Worm (Caenorhabditis elegans): ENCODE measurements around the gene bckd-1A.

Gene bckd-1A

DNA sequence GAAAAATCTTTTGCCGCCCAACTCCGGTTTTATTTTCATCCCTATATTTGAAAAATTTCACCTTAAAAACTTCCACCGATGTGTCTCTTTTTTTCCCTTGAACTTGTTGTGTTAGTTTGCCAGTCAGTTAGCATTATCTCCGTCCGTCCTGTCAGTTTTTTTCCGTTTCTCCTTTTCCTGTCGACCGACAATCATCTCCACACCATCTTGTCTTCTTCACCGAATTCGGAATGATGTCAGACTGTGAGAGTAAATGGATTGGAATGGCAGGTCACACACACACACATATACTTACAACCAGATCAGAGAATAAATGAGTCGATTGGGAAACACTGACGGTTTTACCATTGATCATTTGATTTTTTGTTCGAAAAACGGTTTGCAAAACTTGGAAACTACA is 39.6 kb upstream of the bckd-1A start:
- TF ChIP-seq lin-39 (tag; optimal IDR thresholded peaks at IDR 0.05) (no peak), egl-5 (tag; optimal IDR thresholded peaks at IDR 0.05) (no peak), nhr-23 (tag; optimal IDR thresholded peaks at IDR 0.05) (peak; percentile 74), unc-62 (GFP tag; optimal IDR thresholded peaks at IDR 0.05) (peak; percentile 4), pqm-1 (tag; optimal IDR thresholded peaks at IDR 0.05) (no peak), elt-2 (tag; optimal IDR thresholded peaks at IDR 0.05) (no peak), snpc-4 (tag; optimal IDR thresholded peaks at IDR 0.05) (no peak), nhr-11 (tag; optimal IDR thresholded peaks at IDR 0.05) (no peak), fkh-2 (tag; optimal IDR thresholded peaks at IDR 0.05) (no peak), nhr-12 (tag; optimal IDR thresholded peaks at IDR 0.05) (no peak), nhr-25 (tag; optimal IDR thresholded peaks at IDR 0.05) (no peak)

DNA sequence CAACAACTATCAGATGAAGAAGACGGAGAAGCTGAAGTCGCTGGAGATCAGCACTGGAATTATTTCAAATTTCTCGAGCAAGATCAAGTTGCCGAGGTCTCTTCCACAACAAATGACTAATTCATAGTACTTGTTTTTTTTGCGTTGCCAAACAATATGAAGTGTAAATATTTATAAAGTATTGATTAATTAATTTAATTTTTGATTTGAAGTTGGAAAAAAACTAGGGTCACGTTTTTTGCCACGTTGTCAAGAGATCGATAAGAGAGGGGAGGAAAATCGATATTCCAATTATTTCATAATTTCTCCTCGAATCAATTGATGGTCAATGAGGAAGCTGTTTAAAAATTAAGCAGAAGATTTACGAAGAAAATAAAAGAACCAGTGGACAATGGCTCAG is 32.9 kb upstream of the bckd-1A start, which contains the start of gene snf-7:
Gene snf-7, plus strand, starts transcription at position 301 of the 400 bp plus-strand sequence.
- TF ChIP-seq jun-1 (tag; optimal IDR thresholded peaks at IDR 0.05) (no peak), elt-2 (tag; optimal IDR thresholded peaks at IDR 0.05) (no peak), ZK546.5 (tag; optimal IDR thresholded peaks at IDR 0.05) (no peak), unc-39 (tag; optimal IDR thresholded peaks at IDR 0.05) (no peak), nhr-43 (tag; optimal IDR thresholded peaks at IDR 0.05; ENCODE audit: poor library complexity, severe bottlenecking) (no peak), nfya-1 (tag; optimal IDR thresholded peaks at IDR 0.05; ENCODE audit: insufficient read depth) (no peak), elt-1 (tag; optimal IDR thresholded peaks at IDR 0.05) (no peak), egl-5 (tag; optimal IDR thresholded peaks at IDR 0.05) (no peak), nhr-25 (tag; optimal IDR thresholded peaks at IDR 0.05) (no peak), nhr-23 (tag; optimal IDR thresholded peaks at IDR 0.05) (no peak), ztf-4 (tag; optimal IDR thresholded peaks at IDR 0.05) (no peak), eor-1 (tag; optimal IDR thresholded peaks at IDR 0.05) (no peak), fkh-10 (GFP tag; optimal IDR thresholded peaks at IDR 0.05) (no peak), fos-1 (tag; optimal IDR thresholded peaks at IDR 0.05) (no peak), daf-12 (tag; optimal IDR thresholded peaks at IDR 0.05) (no peak)

DNA sequence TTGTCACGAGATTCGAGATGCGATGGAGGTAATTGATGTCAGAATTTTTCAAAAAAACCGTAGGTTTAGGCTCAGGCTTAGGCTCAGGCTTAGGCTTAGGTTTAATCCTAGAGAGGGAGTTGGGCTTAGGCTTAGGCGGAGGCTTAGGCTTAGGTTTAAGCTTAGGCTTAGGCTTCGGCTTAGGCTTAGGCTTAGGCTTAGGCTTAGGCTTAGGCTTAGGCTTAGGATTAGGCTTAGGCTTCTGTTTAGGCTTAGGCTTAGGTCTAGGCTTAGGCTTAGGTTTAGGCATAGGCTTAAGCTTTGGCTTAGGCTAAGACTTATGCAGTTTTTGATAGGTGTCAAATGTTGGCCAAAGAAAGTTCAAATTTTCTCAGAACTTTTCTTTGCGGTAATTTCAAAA is 32.0 kb upstream of the bckd-1A start:
- TF ChIP-seq nhr-77 (tag; optimal IDR thresholded peaks at IDR 0.05) (no peak), nhr-11 (tag; optimal IDR thresholded peaks at IDR 0.05) (no peak)

DNA sequence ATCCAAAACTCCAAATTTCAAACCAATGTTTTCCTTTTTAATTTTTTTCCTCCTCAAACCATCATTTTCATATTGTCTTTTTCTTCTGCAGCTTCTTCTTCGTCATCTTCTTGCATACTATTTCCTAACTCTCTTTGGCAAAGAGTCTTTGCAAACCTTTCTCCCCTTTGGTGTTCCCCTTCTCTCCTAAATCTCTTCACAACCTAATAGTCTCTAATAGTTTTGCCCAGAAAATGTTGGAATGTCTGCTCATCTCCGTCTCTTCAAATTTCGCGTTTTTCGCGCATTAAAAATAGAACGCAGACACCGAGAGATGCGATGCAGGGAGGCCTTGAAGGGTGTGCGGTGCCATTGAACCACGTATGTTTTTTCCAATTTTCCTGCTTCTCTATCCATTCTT is 29.8 kb upstream of the bckd-1A start, which contains the start of gene ZK1010.10:
Gene ZK1010.10, plus strand, starts transcription at position 286 of the 400 bp plus-strand sequence.
- no peak for TF ChIP-seq elt-1 (tag; optimal IDR thresholded peaks at IDR 0.05)
- peak; percentile 43 for TF ChIP-seq ceh-28 (tag; optimal IDR thresholded peaks at IDR 0.05)
- no peak for TF ChIP-seq nhr-67 (tag; optimal IDR thresholded peaks at IDR 0.05)
- TF ChIP-seq nfya-1 (tag; optimal IDR thresholded peaks at IDR 0.05; ENCODE audit: insufficient read depth), result peak; percentile 85
- TF ChIP-seq hmg-11 (tag; optimal IDR thresholded peaks at IDR 0.05), result peak; percentile 82
- TF ChIP-seq egl-5 (tag; optimal IDR thresholded peaks at IDR 0.05), result peak; percentile 30
- TF ChIP-seq nhr-23 (tag; optimal IDR thresholded peaks at IDR 0.05), result peak; percentile 11
- TF ChIP-seq jun-1 (tag; optimal IDR thresholded peaks at IDR 0.05), result peak; percentile 7
- peak; percentile 16 for TF ChIP-seq nhr-25 (tag; optimal IDR thresholded peaks at IDR 0.05)
- peak; percentile 27 for TF ChIP-seq pqm-1 (tag; optimal IDR thresholded peaks at IDR 0.05)
- no peak for TF ChIP-seq sea-2 (GFP tag; optimal IDR thresholded peaks at IDR 0.05)
- TF ChIP-seq lin-15B (tag; optimal IDR thresholded peaks at IDR 0.05), result peak; percentile 39
- TF ChIP-seq lin-39 (tag; optimal IDR thresholded peaks at IDR 0.05), result peak; percentile 57

DNA sequence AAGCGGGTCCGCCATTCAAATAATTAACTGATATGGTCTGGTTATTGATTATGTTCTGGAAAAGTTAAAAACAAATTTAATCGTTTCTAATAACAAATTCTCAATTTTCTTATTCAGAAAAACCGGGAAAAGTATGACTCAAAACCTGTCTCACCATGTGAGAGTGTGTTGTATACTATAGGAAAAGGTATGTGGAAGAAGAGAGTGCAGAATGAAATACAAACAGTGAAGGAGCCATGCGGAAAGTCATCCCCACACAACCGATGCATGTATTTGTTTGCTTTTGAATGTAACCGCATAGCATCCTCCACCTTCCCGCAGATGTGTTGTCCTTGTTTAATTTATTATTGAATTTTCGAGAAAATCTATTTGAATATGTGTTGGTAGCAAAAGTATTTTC is 28.2 kb upstream of the bckd-1A start, which contains the start of gene ZK1010.8:
Gene ZK1010.8, minus strand, starts transcription at position 214 of the 400 bp plus-strand sequence.
- TF ChIP-seq pha-4 (tag; optimal IDR thresholded peaks at IDR 0.05), result peak; percentile 55
- no peak for TF ChIP-seq egl-27 (tag; optimal IDR thresholded peaks at IDR 0.05)
- no peak for TF ChIP-seq ama-1 (optimal IDR thresholded peaks at IDR 0.05)

DNA sequence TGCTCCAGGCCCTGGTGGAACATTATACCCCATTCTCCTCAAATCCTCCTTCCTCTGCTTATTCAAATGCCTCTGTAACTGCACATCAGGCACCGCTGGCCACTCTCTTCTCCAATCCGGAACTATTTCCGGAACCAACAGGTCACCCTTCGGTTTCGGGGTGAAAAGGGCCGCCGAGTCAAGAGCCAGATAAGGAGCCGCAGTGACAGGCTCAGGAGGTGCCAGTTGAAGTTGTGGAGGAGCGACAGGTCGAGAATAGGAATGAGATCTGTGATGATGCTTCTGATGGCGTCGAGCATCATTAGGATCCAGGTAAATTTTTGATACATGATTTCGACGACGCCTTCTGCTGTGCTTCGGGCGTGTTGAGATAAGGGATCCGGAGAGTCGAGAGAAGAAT is 26.0 kb upstream of the bckd-1A start:
- TF ChIP-seq daf-12 (tag; optimal IDR thresholded peaks at IDR 0.05) (no peak), nhr-76 (tag; optimal IDR thresholded peaks at IDR 0.05) (no peak), fkh-10 (GFP tag; optimal IDR thresholded peaks at IDR 0.05) (no peak), nhr-43 (tag; optimal IDR thresholded peaks at IDR 0.05; ENCODE audit: poor library complexity, severe bottlenecking) (no peak), nhr-77 (tag; optimal IDR thresholded peaks at IDR 0.05) (no peak), nfya-1 (tag; optimal IDR thresholded peaks at IDR 0.05; ENCODE audit: insufficient read depth) (no peak), fos-1 (tag; optimal IDR thresholded peaks at IDR 0.05) (no peak), snpc-4 (tag; optimal IDR thresholded peaks at IDR 0.05) (no peak), nhr-25 (tag; optimal IDR thresholded peaks at IDR 0.05) (no peak), elt-3 (tag; optimal IDR thresholded peaks at IDR 0.05) (no peak), nhr-11 (tag; optimal IDR thresholded peaks at IDR 0.05) (no peak), ztf-4 (tag; optimal IDR thresholded peaks at IDR 0.05) (no peak)
